Fruit fly (Drosophila melanogaster): ENCODE results near the gene CG5004.
A peak's percentile ranks its signal among the peaks of the same experiment; 100 is the strongest.

The CG5004 gene

DNA sequence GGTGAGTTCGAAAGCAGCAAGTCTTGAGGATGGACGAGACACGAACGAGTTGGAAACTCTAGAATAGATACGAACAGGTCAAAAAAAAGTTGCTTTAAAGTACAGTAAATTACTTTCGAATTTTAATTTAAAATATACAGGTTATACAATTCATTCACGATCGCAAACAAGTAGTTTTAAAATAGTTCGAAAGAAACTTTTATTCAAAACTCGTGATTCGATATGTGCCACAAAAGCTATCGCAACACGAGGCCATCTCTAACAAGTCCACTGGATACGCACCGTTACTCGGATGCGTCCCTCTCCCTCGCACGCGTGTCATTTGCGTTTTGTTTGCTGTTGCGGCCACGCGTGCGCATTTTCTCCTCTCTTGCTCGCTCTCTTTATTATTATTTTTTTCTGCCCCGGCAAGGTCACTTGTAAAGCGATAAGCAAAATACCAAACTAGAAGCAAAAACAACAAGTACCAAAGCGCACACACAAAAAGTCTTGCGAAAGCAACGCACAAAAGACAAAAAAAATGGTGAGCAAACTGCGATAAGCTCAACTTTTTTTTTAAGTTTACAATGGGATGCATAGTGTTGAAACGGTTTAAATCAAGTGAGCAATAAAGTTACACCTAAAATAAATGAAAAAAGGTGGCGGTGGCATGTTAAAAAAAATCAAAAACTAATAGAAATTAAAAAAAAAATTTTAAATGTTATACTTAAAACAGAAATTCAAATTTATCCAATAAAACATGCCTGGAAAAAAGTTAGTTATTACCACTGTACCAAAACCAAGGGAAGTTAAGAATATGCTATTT, 17.8 kb downstream of the CG5004 start (continued):
- TF ChIP-seq CG1792 (GFP tag; optimal IDR thresholded peaks at IDR 0.05) (no peak), seq (GFP tag; IDR thresholded peaks at IDR 0.05) (peak; percentile 67), CG18011 (GFP tag; optimal IDR thresholded peaks at IDR 0.05) (no peak), Sox102F (GFP tag; optimal IDR thresholded peaks at IDR 0.05) (peak; percentile 64), Doc2 (GFP tag; IDR thresholded peaks at IDR 0.05) (no peak), ci (GFP tag; IDR thresholded peaks at IDR 0.05) (peak; percentile 73), hb (GFP tag; IDR thresholded peaks at IDR 0.05; ENCODE audit: partially characterized antibody) (peak; percentile 85), CG4328 (GFP tag; optimal IDR thresholded peaks at IDR 0.05) (peak; percentile 23), ase (GFP tag; IDR thresholded peaks at IDR 0.05) (peak; percentile 58; the same call in 1 of the 3 replicates), CG17612 (GFP tag; IDR thresholded peaks at IDR 0.05) (peak; percentile 39; the same call in 1 of the 2 replicates), abd-A (tag; optimal IDR thresholded peaks at IDR 0.05) (no peak), CG5245 (GFP tag; optimal IDR thresholded peaks at IDR 0.05) (peak; percentile 11), Hey (tag; optimal IDR thresholded peaks at IDR 0.05) (no peak), Ets97D (GFP tag; optimal IDR thresholded peaks at IDR 0.05) (peak; percentile 21), jigr1 (GFP tag; IDR thresholded peaks at IDR 0.05) (no peak), Vsx1 (GFP tag; optimal IDR thresholded peaks at IDR 0.05) (peak; percentile 6), D19B (GFP tag; optimal IDR thresholded peaks at IDR 0.05) (peak; percentile 52), CG7271 (tag; optimal IDR thresholded peaks at IDR 0.05) (no peak), lilli (GFP tag; optimal IDR thresholded peaks at IDR 0.05) (peak; percentile 42), exex (tag; optimal IDR thresholded peaks at IDR 0.05) (peak; percentile 62), Kr (GFP tag; optimal IDR thresholded peaks at IDR 0.05) (no peak), CG7786 (GFP tag; optimal IDR thresholded peaks at IDR 0.05) (peak; percentile 13), pzg (GFP tag; optimal IDR thresholded peaks at IDR 0.05) (peak; percentile 8), Hr78 (GFP tag; optimal IDR thresholded peaks at IDR 0.05) (peak in 1 of 2 experiments; percentile 28), ATbp (GFP tag; optimal IDR thresholded peaks at IDR 0.05) (no peak), slbo (GFP tag; IDR thresholded peaks at IDR 0.05) (peak; percentile 81), mld (GFP tag; IDR thresholded peaks at IDR 0.05; ENCODE audit: partially characterized antibody) (peak; percentile 90; the same call in 2 of the 3 replicates), ems (GFP tag; optimal IDR thresholded peaks at IDR 0.05) (no peak), en (GFP tag; optimal IDR thresholded peaks at IDR 0.05) (no peak), NK7.1 (GFP tag; optimal IDR thresholded peaks at IDR 0.05) (no peak), CG4854 (GFP tag; optimal IDR thresholded peaks at IDR 0.05) (no peak), CG7357 (GFP tag; IDR thresholded peaks at IDR 0.05) (peak; percentile 26; the same call in 2 of the 3 replicates), CG15011 (GFP tag; optimal IDR thresholded peaks at IDR 0.05) (peak; percentile 27), Mad (GFP tag; optimal IDR thresholded peaks at IDR 0.05) (peak; percentile 36), Fer2 (tag; optimal IDR thresholded peaks at IDR 0.05) (peak; percentile 45), tna (GFP tag; IDR thresholded peaks at IDR 0.05; ENCODE audit: partially characterized antibody) (peak; percentile 69), Lim3 (GFP tag; IDR thresholded peaks at IDR 0.05) (no peak), az2 (GFP tag; optimal IDR thresholded peaks at IDR 0.05) (peak; percentile 32), CG17359 (tag; optimal IDR thresholded peaks at IDR 0.05) (peak; percentile 71), CG31441 (GFP tag; IDR thresholded peaks at IDR 0.05) (peak; percentile 80), C15 (GFP tag; IDR thresholded peaks at IDR 0.05) (no peak), BEAF-32 (GFP tag; optimal IDR thresholded peaks at IDR 0.05) (peak; percentile 85), sob (GFP tag; IDR thresholded peaks at IDR 0.05) (peak; percentile 63), otp (GFP tag; IDR thresholded peaks at IDR 0.05) (peak; percentile 37; the same call in 1 of the 3 replicates), Eip74EF (GFP tag; optimal IDR thresholded peaks at IDR 0.05) (peak in 1 of 2 experiments; percentile 70), CG18262 (tag; optimal IDR thresholded peaks at IDR 0.05) (peak; percentile 68), MTF-1 (GFP tag; optimal IDR thresholded peaks at IDR 0.05; ENCODE audit: borderline replicate concordance) (peak; percentile 34), sima (GFP tag; optimal IDR thresholded peaks at IDR 0.05) (no peak)

All from whole organism, embryonic.